Fruit fly (Drosophila melanogaster) whole organism: ENCODE data around the gene CG15308.

Source experiments
- CG8478 ChIP-seq: fragments of >200 bp; optimal IDR thresholded peaks from 2 replicates; lab custom pipeline; 2018; ENCODE audit warnings: inconsistent platforms
- pan ChIP-seq: fragments of >200 bp; optimal IDR thresholded peaks from 2 replicates; lab custom pipeline; 2017
- usp ChIP-seq: fragments of >200 bp; optimal IDR thresholded peaks from 2 replicates; lab custom pipeline; 2017; ENCODE audit warnings: missing biosample characterization, missing genetic modification characterization, mixed read lengths

DNA sequence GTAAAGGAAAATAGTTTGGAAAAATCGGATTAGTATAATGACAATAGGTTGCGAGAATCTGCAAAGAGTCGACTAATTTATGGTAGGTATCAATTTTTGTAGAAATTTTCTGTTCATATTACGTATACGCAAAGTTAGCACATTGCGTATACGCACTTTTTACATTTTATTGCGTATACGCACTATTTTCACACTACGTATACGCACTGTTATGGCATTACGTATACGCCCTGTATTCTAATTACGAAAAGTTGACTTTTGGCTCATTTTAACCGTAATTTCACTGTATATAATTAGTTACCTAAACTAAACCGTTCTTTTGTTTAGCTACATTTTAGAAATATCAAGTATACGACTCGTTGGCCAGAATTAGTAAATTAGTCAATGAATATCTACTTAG lies 23.9 kb upstream of the CG15308 start:
- TF ChIP-seq CG8478 (lab: Kevin White, UChicago) (no peak), pan (no peak), usp (GFP tag; lab: Kevin White, UChicago) (no peak)
